Worm (Caenorhabditis elegans): ENCODE data around the gene rnh-1.2.

Gene rnh-1.2

ce11 chrII:9838260-9838935, 3.4 kb downstream of the rnh-1.2 start, which contains the start of gene arrd-4:
arrd-4 (minus strand) TSS chrII:9838310.
- TF ChIP-seq nhr-71 (tag; optimal IDR thresholded peaks at IDR 0.05) (no peak), pax-3 (tag; optimal IDR thresholded peaks at IDR 0.05) (peak; percentile 47), swsn-7 (tag; optimal IDR thresholded peaks at IDR 0.05) (peak; percentile 1), ceh-8 (GFP tag; optimal IDR thresholded peaks at IDR 0.05) (peak; percentile 87), fkh-8 (tag; optimal IDR thresholded peaks at IDR 0.05) (peak; percentile 88), egl-13 (tag; optimal IDR thresholded peaks at IDR 0.05) (peak; percentile 4)

- TF ChIP-seq nhr-90 (tag; optimal IDR thresholded peaks at IDR 0.05; ENCODE audit: poor library complexity) (no peak), lir-3 (tag; optimal IDR thresholded peaks at IDR 0.05; ENCODE audit: poor library complexity) (no peak)
Observed at ce11 chrII:9835958-9836357, 5.9 kb downstream of the rnh-1.2 start.

ce11 chrII:9834921-9835320, 6.9 kb downstream of the rnh-1.2 start, which contains the start of gene arrd-5:
arrd-5 (plus strand) TSS chrII:9835221.
- TF ChIP-seq egl-13 (tag; optimal IDR thresholded peaks at IDR 0.05) (no peak), snu-23 (GFP tag; optimal IDR thresholded peaks at IDR 0.05) (no peak), lin-39 (tag; optimal IDR thresholded peaks at IDR 0.05) (no peak), unc-130 (tag; optimal IDR thresholded peaks at IDR 0.05) (no peak), mdl-1 (tag; optimal IDR thresholded peaks at IDR 0.05) (no peak), lin-15B (tag; optimal IDR thresholded peaks at IDR 0.05) (no peak), lsy-2 (tag; optimal IDR thresholded peaks at IDR 0.05) (no peak), nhr-12 (tag; optimal IDR thresholded peaks at IDR 0.05) (no peak), pqm-1 (tag; optimal IDR thresholded peaks at IDR 0.05) (no peak), lin-35 (GFP tag; optimal IDR thresholded peaks at IDR 0.05) (no peak), xbp-1 (tag; optimal IDR thresholded peaks at IDR 0.05) (no peak), jun-1 (tag; optimal IDR thresholded peaks at IDR 0.05) (no peak), unc-98 (GFP tag; IDR thresholded peaks at IDR 0.05) (no peak), lir-3 (tag; optimal IDR thresholded peaks at IDR 0.05; ENCODE audit: poor library complexity) (no peak), ets-5 (GFP tag; IDR thresholded peaks at IDR 0.05) (no peak), mef-2 (tag; optimal IDR thresholded peaks at IDR 0.05) (no peak), C34B4.2 (tag; optimal IDR thresholded peaks at IDR 0.05) (no peak), tbx-2 (tag; optimal IDR thresholded peaks at IDR 0.05) (no peak), C16A3.4 (tag; optimal IDR thresholded peaks at IDR 0.05) (no peak), nhr-47 (tag; optimal IDR thresholded peaks at IDR 0.05) (no peak)

DNA sequence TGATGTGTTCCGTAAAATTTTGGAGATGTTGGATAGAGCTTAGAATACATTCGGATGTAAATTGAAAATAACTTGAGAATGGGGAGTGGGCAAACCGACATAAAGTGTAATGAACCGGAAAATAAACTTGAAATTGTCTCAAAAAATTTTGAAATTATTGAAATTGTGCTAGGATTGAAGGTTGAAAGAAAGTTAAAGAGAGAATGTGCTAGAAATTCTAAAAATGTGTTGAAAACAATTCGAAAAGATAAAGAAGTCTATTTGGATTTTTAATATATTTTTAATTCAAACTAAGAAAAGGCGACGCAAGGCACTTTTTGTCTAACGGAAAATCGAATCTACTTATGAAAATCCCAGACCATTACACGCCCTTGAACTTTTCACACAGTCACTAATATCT, 8.0 kb downstream of the rnh-1.2 start, which contains the start of gene ZK938.3:
Gene ZK938.3, minus strand, starts transcription at position 101 of the 400 bp plus-strand sequence.
- TF ChIP-seq pax-3 (tag; optimal IDR thresholded peaks at IDR 0.05) (no peak), nhr-77 (tag; optimal IDR thresholded peaks at IDR 0.05) (no peak), fos-1 (tag; optimal IDR thresholded peaks at IDR 0.05) (no peak), unc-30 (tag; optimal IDR thresholded peaks at IDR 0.05) (no peak), snu-23 (GFP tag; optimal IDR thresholded peaks at IDR 0.05) (no peak), tlp-1 (tag; optimal IDR thresholded peaks at IDR 0.05) (no peak), elt-3 (tag; optimal IDR thresholded peaks at IDR 0.05) (no peak), mep-1 (tag; optimal IDR thresholded peaks at IDR 0.05) (no peak), ama-1 (optimal IDR thresholded peaks at IDR 0.05) (no peak), nhr-84 (tag; optimal IDR thresholded peaks at IDR 0.05) (no peak), fkh-10 (GFP tag; optimal IDR thresholded peaks at IDR 0.05) (no peak), ztf-4 (tag; optimal IDR thresholded peaks at IDR 0.05) (no peak), lin-13 (GFP tag; optimal IDR thresholded peaks at IDR 0.05) (no peak), elt-2 (tag; optimal IDR thresholded peaks at IDR 0.05) (no peak), xbp-1 (tag; optimal IDR thresholded peaks at IDR 0.05) (no peak), hpl-2 (GFP tag; optimal IDR thresholded peaks at IDR 0.05) (no peak)
